Fruit fly (Drosophila melanogaster) whole organism, embryonic: ENCODE measurements around the gene e.

Experiments used
- ATbp ChIP-seq: fragments of 200-800 bp; sonication (Bioruptor generic); optimal IDR thresholded peaks from 2 replicates; lab custom pipeline; 2017; ENCODE audit warnings: missing biosample characterization, mild to moderate bottlenecking, missing genetic modification characterization, missing genetic modification reagents
- CG10462 ChIP-seq: fragments of 200-800 bp; sonication (Bioruptor generic); optimal IDR thresholded peaks from 2 replicates; lab custom pipeline; 2016; ENCODE audit warnings: missing biosample characterization, missing genetic modification characterization
- CG10959 ChIP-seq: fragments of 200-800 bp; sonication (Bioruptor generic); IDR thresholded peaks from 2 replicates; pipeline ENCODE4 v1.3.6; 2022; ENCODE audit warnings: missing biosample characterization, missing genetic modification characterization
- CG11695 ChIP-seq: fragments of 200-800 bp; sonication (Bioruptor generic); IDR thresholded peaks from 3 replicates; pipeline ENCODE4 v1.3.6; 2022; ENCODE audit warnings: missing biosample characterization, missing genetic modification characterization
- CG12071 ChIP-seq: fragments of 200-800 bp; sonication (Bioruptor generic); optimal IDR thresholded peaks from 3 replicates; lab custom pipeline; 2018; ENCODE audit warnings: missing biosample characterization, mild to moderate bottlenecking, missing genetic modification characterization
- CG12104 ChIP-seq: fragments of 200-800 bp; sonication (Bioruptor generic); optimal IDR thresholded peaks from 3 replicates; lab custom pipeline; 2016; ENCODE audit warnings: missing biosample characterization, missing genetic modification characterization
- CG15269 ChIP-seq: fragments of 200-800 bp; sonication (Bioruptor generic); optimal IDR thresholded peaks from 2 replicates; lab custom pipeline; 2018; ENCODE audit warnings: missing biosample characterization, mild to moderate bottlenecking, missing genetic modification characterization, moderate library complexity
- CG1603 ChIP-seq: fragments of 200-800 bp; sonication (Bioruptor generic); optimal IDR thresholded peaks from 2 replicates; lab custom pipeline; 2019; ENCODE audit warnings: missing biosample characterization, mild to moderate bottlenecking, missing genetic modification characterization, moderate library complexity
- CG1647 ChIP-seq: fragments of 200-800 bp; sonication (Bioruptor generic); optimal IDR thresholded peaks from 3 replicates; lab custom pipeline; 2016; ENCODE audit warnings: missing biosample characterization, missing genetic modification characterization
- CG16813 ChIP-seq: fragments of 200-800 bp; sonication (Bioruptor generic); IDR thresholded peaks from 3 replicates; pipeline ENCODE4 v1.3.6; 2022; ENCODE audit warnings: missing biosample characterization, missing genetic modification characterization; ENCODE audit not compliant: partially characterized antibody
- CG18262 ChIP-seq: fragments of 200-800 bp; optimal IDR thresholded peaks from 3 replicates; lab custom pipeline; 2019; ENCODE audit warnings: missing biosample characterization, mild to moderate bottlenecking, missing genetic modification characterization, moderate library complexity
- CG2116 ChIP-seq: fragments of 200-800 bp; sonication (Bioruptor generic); optimal IDR thresholded peaks from 3 replicates; lab custom pipeline; 2018; ENCODE audit warnings: missing biosample characterization, mild to moderate bottlenecking, missing genetic modification characterization
- CG2875 ChIP-seq: fragments of 200-800 bp; sonication (Bioruptor generic); optimal IDR thresholded peaks from 2 replicates; lab custom pipeline; 2017; ENCODE audit warnings: missing biosample characterization, mild to moderate bottlenecking, missing genetic modification characterization, missing genetic modification reagents
- CG4707 ChIP-seq: fragments of 200-800 bp; sonication (Bioruptor generic); optimal IDR thresholded peaks from 2 replicates; lab custom pipeline; 2018; ENCODE audit warnings: missing biosample characterization, mild to moderate bottlenecking, missing genetic modification characterization, moderate library complexity
- CG6175 ChIP-seq: fragments of 200-800 bp; sonication (Bioruptor generic); IDR thresholded peaks from 3 replicates; pipeline ENCODE4 v1.3.6; 2022; ENCODE audit warnings: missing biosample characterization, missing genetic modification characterization
- CG9437 ChIP-seq: fragments of 200-800 bp; sonication (Bioruptor generic); optimal IDR thresholded peaks from 2 replicates; lab custom pipeline; 2018; ENCODE audit warnings: missing biosample characterization, mild to moderate bottlenecking, missing genetic modification characterization
- CoRest ChIP-seq: fragments of 200-800 bp; sonication (Bioruptor generic); optimal IDR thresholded peaks from 3 replicates; lab custom pipeline; 2018; ENCODE audit warnings: missing biosample characterization, mild to moderate bottlenecking, missing genetic modification characterization, moderate library complexity
- Dip3 ChIP-seq: fragments of 200-800 bp; sonication (Bioruptor generic); optimal IDR thresholded peaks from 3 replicates; lab custom pipeline; 2016; ENCODE audit warnings: missing biosample characterization, missing genetic modification characterization
- Doc2 ChIP-seq: fragments of 200-800 bp; sonication (Bioruptor generic); IDR thresholded peaks from 2 replicates; pipeline ENCODE4 v1.3.6; 2022; ENCODE audit warnings: missing biosample characterization, missing genetic modification characterization
- Ets65A ChIP-seq: fragments of 200-800 bp; sonication (Bioruptor generic); peaks from one replicate; lab custom pipeline; 2016; ENCODE audit warnings: missing biosample characterization, missing genetic modification characterization
- Hmx ChIP-seq: fragments of 200-800 bp; sonication (Bioruptor generic); optimal IDR thresholded peaks from 2 replicates; lab custom pipeline; 2016; ENCODE audit warnings: missing biosample characterization, missing genetic modification characterization
- Mad ChIP-seq: fragments of 200-800 bp; sonication (Bioruptor generic); optimal IDR thresholded peaks from 2 replicates; lab custom pipeline; 2016; ENCODE audit warnings: missing biosample characterization, missing genetic modification characterization
- Neu2 ChIP-seq: fragments of 200-800 bp; sonication (Bioruptor generic); optimal IDR thresholded peaks from 3 replicates; lab custom pipeline; 2016; ENCODE audit warnings: missing biosample characterization, missing genetic modification characterization, borderline replicate concordance
- Scr ChIP-seq: fragments of 200-800 bp; sonication (Bioruptor generic); IDR thresholded peaks from 2 replicates; pipeline ENCODE4 v1.3.6; 2022; ENCODE audit warnings: missing biosample characterization, missing genetic modification characterization; ENCODE audit not compliant: partially characterized antibody
- Sox102F ChIP-seq: fragments of 200-800 bp; sonication (Bioruptor generic); optimal IDR thresholded peaks from 2 replicates; lab custom pipeline; 2018; ENCODE audit warnings: missing biosample characterization, mild to moderate bottlenecking, missing genetic modification characterization, moderate library complexity
- Tbp ChIP-seq: fragments of >200 bp; optimal IDR thresholded peaks from 2 replicates; lab custom pipeline; 2018; ENCODE audit warnings: missing biosample characterization, missing genetic modification characterization
- Vsx1 ChIP-seq: fragments of 200-800 bp; sonication (Bioruptor generic); optimal IDR thresholded peaks from 2 replicates; lab custom pipeline; 2017; ENCODE audit warnings: missing biosample characterization, mild to moderate bottlenecking, missing genetic modification characterization, missing genetic modification reagents
- ab ChIP-seq: fragments of 200-800 bp; sonication (Bioruptor generic); optimal IDR thresholded peaks from 2 replicates; lab custom pipeline; 2016; ENCODE audit warnings: missing biosample characterization, missing genetic modification characterization
- abd-A ChIP-seq: fragments of 200-800 bp; sonication (Bioruptor generic); optimal IDR thresholded peaks from 3 replicates; lab custom pipeline; 2019; ENCODE audit warnings: missing biosample characterization, mild to moderate bottlenecking, missing genetic modification characterization, moderate library complexity
- ac ChIP-seq: fragments of 200-800 bp; sonication (Bioruptor generic); optimal IDR thresholded peaks from 3 replicates; lab custom pipeline; 2017; ENCODE audit warnings: missing biosample characterization, mild to moderate bottlenecking, missing genetic modification characterization
- aop ChIP-seq: fragments of 200-800 bp; sonication (Bioruptor generic); IDR thresholded peaks from 2 replicates; pipeline ENCODE4 v1.3.6; 2022; ENCODE audit warnings: missing biosample characterization, missing genetic modification characterization
- bsh ChIP-seq, 2 experiments: fragments of 200-800 bp; sonication (Bioruptor generic); optimal IDR thresholded peaks; 2 replicates each; lab custom pipeline; 2017 to 2018; ENCODE audit warnings: mild to moderate bottlenecking in 2 of 2, missing biosample characterization in 2 of 2, missing genetic modification characterization in 2 of 2, moderate library complexity in 1 of 2
- fd64A ChIP-seq: fragments of 200-800 bp; sonication (Bioruptor generic); optimal IDR thresholded peaks from 3 replicates; lab custom pipeline; 2018; ENCODE audit warnings: missing biosample characterization, mild to moderate bottlenecking, missing genetic modification characterization
- gem ChIP-seq: fragments of 200-800 bp; sonication (Bioruptor generic); optimal IDR thresholded peaks from 2 replicates; lab custom pipeline; 2019; ENCODE audit warnings: missing biosample characterization, mild to moderate bottlenecking, missing genetic modification characterization, moderate library complexity
- hbn ChIP-seq: fragments of 200-800 bp; sonication (Bioruptor generic); IDR thresholded peaks from 2 replicates; pipeline ENCODE4 v1.3.6; 2022; ENCODE audit warnings: missing biosample characterization, missing genetic modification characterization; ENCODE audit not compliant: partially characterized antibody
- jigr1 ChIP-seq: fragments of 200-800 bp; sonication (Bioruptor generic); IDR thresholded peaks from 3 replicates; pipeline ENCODE4 v1.3.6; 2022; ENCODE audit warnings: missing biosample characterization, missing genetic modification characterization
- knrl ChIP-seq: fragments of 200-800 bp; sonication (Bioruptor generic); IDR thresholded peaks from 3 replicates; pipeline ENCODE4 v1.3.6; 2022; ENCODE audit warnings: missing biosample characterization, missing genetic modification characterization; ENCODE audit not compliant: partially characterized antibody
- nau ChIP-seq: fragments of 200-800 bp; sonication (Bioruptor generic); optimal IDR thresholded peaks from 3 replicates; lab custom pipeline; 2017; ENCODE audit warnings: missing biosample characterization, mild to moderate bottlenecking, missing genetic modification characterization, missing genetic modification reagents
- nerfin-2 ChIP-seq: fragments of 200-800 bp; sonication (Bioruptor generic); IDR thresholded peaks from 2 replicates; pipeline ENCODE4 v1.3.6; 2022; ENCODE audit warnings: missing biosample characterization, missing genetic modification characterization; ENCODE audit not compliant: partially characterized antibody
- nom ChIP-seq: fragments of 200-800 bp; sonication (Bioruptor generic); optimal IDR thresholded peaks from 2 replicates; lab custom pipeline; 2017; ENCODE audit warnings: missing biosample characterization, missing genetic modification characterization, mild to moderate bottlenecking, moderate library complexity, missing genetic modification reagents
- org-1 ChIP-seq: fragments of 200-800 bp; sonication (Bioruptor generic); optimal IDR thresholded peaks from 2 replicates; lab custom pipeline; 2017; ENCODE audit warnings: missing biosample characterization, missing genetic modification characterization
- pb ChIP-seq: fragments of 200-800 bp; sonication (Bioruptor generic); optimal IDR thresholded peaks from 3 replicates; lab custom pipeline; 2016; ENCODE audit warnings: missing biosample characterization, missing genetic modification characterization
- pfk ChIP-seq: fragments of 200-800 bp; sonication (Bioruptor generic); optimal IDR thresholded peaks from 2 replicates; lab custom pipeline; 2018; ENCODE audit warnings: missing biosample characterization, mild to moderate bottlenecking, missing genetic modification characterization, moderate library complexity
- pros ChIP-seq: fragments of 200-800 bp; sonication (Bioruptor generic); optimal IDR thresholded peaks from 3 replicates; lab custom pipeline; 2019; ENCODE audit warnings: missing biosample characterization, mild to moderate bottlenecking, missing genetic modification characterization, moderate library complexity
- ranshi ChIP-seq: fragments of 200-800 bp; sonication (Bioruptor generic); IDR thresholded peaks from 2 replicates; pipeline ENCODE4 v1.3.6; 2022; ENCODE audit warnings: missing biosample characterization, missing genetic modification characterization
- tna ChIP-seq: fragments of 200-800 bp; sonication (Bioruptor generic); IDR thresholded peaks from 2 replicates; pipeline ENCODE4 v1.3.6; 2022; ENCODE audit warnings: missing biosample characterization, missing genetic modification characterization; ENCODE audit not compliant: partially characterized antibody
- unpg ChIP-seq: fragments of 200-800 bp; sonication (Bioruptor generic); optimal IDR thresholded peaks from 3 replicates; lab custom pipeline; 2018; ENCODE audit warnings: missing biosample characterization, mild to moderate bottlenecking, missing genetic modification characterization, moderate library complexity
- wek ChIP-seq: fragments of 200-800 bp; sonication (Bioruptor generic); optimal IDR thresholded peaks from 3 replicates; lab custom pipeline; 2018; ENCODE audit warnings: missing biosample characterization, mild to moderate bottlenecking, missing genetic modification characterization, moderate library complexity

The e gene

dm6 chr3R:21184373-21185132, 52.4 kb downstream of the e start (continued):
- TF ChIP-seq ATbp (GFP tag; lab: Kevin White, UChicago) (peak; percentile 60), Scr (GFP tag; lab: Robert Waterston, UW) (peak; percentile 36; the same call in 1 of the 2 replicates), Vsx1 (GFP tag; lab: Kevin White, UChicago) (peak; percentile 22), Neu2 (GFP tag; lab: Kevin White, UChicago) (no peak), abd-A (tag; lab: Kevin White, UChicago) (no peak), CG6175 (GFP tag; lab: Robert Waterston, UW) (no peak), aop (no peak), pb (peak; percentile 74), Doc2 (GFP tag; lab: Robert Waterston, UW) (no peak), ac (no peak), CG12071 (GFP tag; lab: Kevin White, UChicago) (peak; percentile 67), CG12104 (GFP tag; lab: Kevin White, UChicago) (peak; percentile 66), ab (GFP tag; lab: Kevin White, UChicago) (peak; percentile 24), unpg (GFP tag; lab: Kevin White, UChicago) (peak; percentile 67), ranshi (GFP tag; lab: Robert Waterston, UW) (peak; percentile 69; the same call in 1 of the 2 replicates), CG1603 (peak; percentile 78), Mad (GFP tag; lab: Kevin White, UChicago) (peak; percentile 88), CG9437 (GFP tag; lab: Kevin White, UChicago) (peak; percentile 64), tna (GFP tag; lab: Robert Waterston, UW) (no peak), hbn (GFP tag; lab: Robert Waterston, UW) (no peak), bsh (GFP tag; optimal IDR thresholded peaks at IDR 0.05; lab: Kevin White, UChicago) (peak in 1 of 2 experiments; percentile 59), Ets65A (GFP tag; lab: Kevin White, UChicago) (peak; percentile 98), CG4707 (peak; percentile 71), CG18262 (tag; lab: Kevin White, UChicago) (peak; percentile 62), wek (GFP tag; lab: Kevin White, UChicago) (peak; percentile 43), Hmx (GFP tag; lab: Kevin White, UChicago) (no peak), org-1 (peak; percentile 27), CG1647 (GFP tag; lab: Kevin White, UChicago) (peak; percentile 62), fd64A (peak; percentile 33), jigr1 (GFP tag; lab: Robert Waterston, UW) (no peak), pros (GFP tag; lab: Kevin White, UChicago) (no peak), CG10959 (peak; percentile 69), CG10462 (GFP tag; lab: Kevin White, UChicago) (no peak), CG16813 (GFP tag; lab: Robert Waterston, UW) (0 out of 3 replicates have a peak, but pooled peaks have one; percentile 17), Dip3 (GFP tag; lab: Kevin White, UChicago) (peak; percentile 63), knrl (GFP tag; lab: Robert Waterston, UW) (peak; percentile 70; the same call in 1 of the 3 replicates), Sox102F (peak; percentile 74), gem (peak; percentile 66), CG15269 (tag; lab: Kevin White, UChicago) (peak; percentile 71), CoRest (tag; lab: Kevin White, UChicago) (peak; percentile 80), CG11695 (no peak), CG2875 (peak; percentile 70), pfk (GFP tag; lab: Kevin White, UChicago) (peak; percentile 23), nom (GFP tag; lab: Kevin White, UChicago) (no peak), nerfin-2 (GFP tag; lab: Robert Waterston, UW) (peak; percentile 44; the same call in 1 of the 2 replicates), nau (peak; percentile 40), CG2116 (GFP tag; lab: Kevin White, UChicago) (peak; percentile 37), Tbp (GFP tag; lab: Kevin White, UChicago) (no peak)
